Fruit fly (Drosophila melanogaster) whole organism, embryonic: Measurements from ENCODE around the gene Eig71Ed.
A peak's percentile ranks its signal among the peaks of the same experiment; 100 is the strongest.

Source experiments
- Aef1 ChIP-seq: fragments of 200-800 bp; sonication (Bioruptor generic); IDR thresholded peaks from 3 replicates; pipeline ENCODE4 v1.3.6; 2022; ENCODE audit warnings: missing biosample characterization, missing genetic modification characterization
- Bdp1 ChIP-seq: fragments of 200-800 bp; sonication (Bioruptor generic); optimal IDR thresholded peaks from 3 replicates; lab custom pipeline; 2016; ENCODE audit warnings: missing biosample characterization, missing genetic modification characterization
- CG10274 ChIP-seq: fragments of 200-800 bp; sonication (Bioruptor generic); optimal IDR thresholded peaks from 3 replicates; lab custom pipeline; 2017; ENCODE audit warnings: missing biosample characterization, mild to moderate bottlenecking, missing genetic modification characterization
- CG10462 ChIP-seq: fragments of 200-800 bp; sonication (Bioruptor generic); optimal IDR thresholded peaks from 2 replicates; lab custom pipeline; 2016; ENCODE audit warnings: missing biosample characterization, missing genetic modification characterization
- CG11398 ChIP-seq: fragments of 200-800 bp; sonication (Bioruptor generic); optimal IDR thresholded peaks from 2 replicates; lab custom pipeline; 2016; ENCODE audit warnings: missing biosample characterization, missing genetic modification characterization
- CG12769 ChIP-seq: fragments of 200-800 bp; sonication (Bioruptor generic); optimal IDR thresholded peaks from 2 replicates; lab custom pipeline; 2019; ENCODE audit warnings: missing biosample characterization, mild to moderate bottlenecking, missing genetic modification characterization, moderate library complexity
- CG13287 ChIP-seq: fragments of 200-800 bp; sonication (Bioruptor generic); IDR thresholded peaks from 2 replicates; pipeline ENCODE4 v1.3.6; 2022; ENCODE audit warnings: missing biosample characterization, missing genetic modification characterization; ENCODE audit not compliant: partially characterized antibody
- CG13624 ChIP-seq: fragments of 200-800 bp; sonication (Bioruptor generic); optimal IDR thresholded peaks from 2 replicates; lab custom pipeline; 2016; ENCODE audit warnings: missing biosample characterization, missing genetic modification characterization
- CG13894 ChIP-seq: fragments of 200-800 bp; sonication (Bioruptor generic); optimal IDR thresholded peaks from 3 replicates; lab custom pipeline; 2018; ENCODE audit warnings: missing biosample characterization, mild to moderate bottlenecking, missing genetic modification characterization, moderate library complexity
- CG14441 ChIP-seq: fragments of 200-800 bp; sonication (Bioruptor generic); IDR thresholded peaks from 2 replicates; pipeline ENCODE4 v1.3.6; 2022; ENCODE audit warnings: missing biosample characterization, missing genetic modification characterization
- CG17829 ChIP-seq: fragments of 200-800 bp; optimal IDR thresholded peaks from 2 replicates; lab custom pipeline; 2019; ENCODE audit warnings: missing biosample characterization, mild to moderate bottlenecking, missing genetic modification characterization, moderate library complexity
- CG17912 ChIP-seq: fragments of 200-800 bp; sonication (Bioruptor generic); optimal IDR thresholded peaks from 2 replicates; lab custom pipeline; 2018; ENCODE audit warnings: missing biosample characterization, mild to moderate bottlenecking, missing genetic modification characterization
- CG1832 ChIP-seq: fragments of 200-800 bp; sonication (Bioruptor generic); optimal IDR thresholded peaks from 2 replicates; lab custom pipeline; 2017; ENCODE audit warnings: missing biosample characterization, mild to moderate bottlenecking, missing genetic modification characterization, inconsistent platforms
- CG18619 ChIP-seq: fragments of 200-800 bp; sonication (Bioruptor generic); optimal IDR thresholded peaks from 3 replicates; lab custom pipeline; 2017; ENCODE audit warnings: missing biosample characterization, mild to moderate bottlenecking, missing genetic modification characterization
- CG2120 ChIP-seq: fragments of 200-800 bp; sonication (Bioruptor generic); optimal IDR thresholded peaks from 3 replicates; lab custom pipeline; 2016; ENCODE audit warnings: missing biosample characterization, missing genetic modification characterization
- CG2889 ChIP-seq: fragments of 200-800 bp; sonication (Bioruptor generic); IDR thresholded peaks from 3 replicates; pipeline ENCODE4 v1.3.6; 2022; ENCODE audit warnings: missing biosample characterization, missing genetic modification characterization
- CG4617 ChIP-seq: fragments of 200-800 bp; sonication (Bioruptor generic); optimal IDR thresholded peaks from 3 replicates; lab custom pipeline; 2016; ENCODE audit warnings: missing biosample characterization, missing genetic modification characterization, borderline replicate concordance
- CG6175 ChIP-seq: fragments of 200-800 bp; sonication (Bioruptor generic); IDR thresholded peaks from 3 replicates; pipeline ENCODE4 v1.3.6; 2022; ENCODE audit warnings: missing biosample characterization, missing genetic modification characterization
- CG6683 ChIP-seq: fragments of 200-800 bp; sonication (Bioruptor generic); optimal IDR thresholded peaks from 2 replicates; lab custom pipeline; 2017; ENCODE audit warnings: missing biosample characterization, mild to moderate bottlenecking, missing genetic modification characterization, missing genetic modification reagents
- CG7357 ChIP-seq: fragments of 200-800 bp; sonication (Bioruptor generic); IDR thresholded peaks from 3 replicates; pipeline ENCODE4 v1.3.6; 2022; ENCODE audit warnings: missing biosample characterization, missing genetic modification characterization
- CkIIα-i1 ChIP-seq: fragments of 200-800 bp; sonication (Bioruptor generic); IDR thresholded peaks from 2 replicates; pipeline ENCODE4 v1.3.6; 2022; ENCODE audit warnings: missing biosample characterization, missing genetic modification characterization
- D19A ChIP-seq: fragments of 200-800 bp; optimal IDR thresholded peaks from 3 replicates; lab custom pipeline; 2019; ENCODE audit warnings: missing biosample characterization, mild to moderate bottlenecking, missing genetic modification characterization, moderate library complexity
- Dek ChIP-seq: fragments of 200-800 bp; sonication (Bioruptor generic); optimal IDR thresholded peaks from 3 replicates; lab custom pipeline; 2019; ENCODE audit warnings: missing biosample characterization, mild to moderate bottlenecking, missing genetic modification characterization, moderate library complexity
- Ets97D ChIP-seq: fragments of 200-800 bp; sonication (Bioruptor generic); optimal IDR thresholded peaks from 3 replicates; lab custom pipeline; 2016; ENCODE audit warnings: missing biosample characterization, missing genetic modification characterization
- HmgZ ChIP-seq: fragments of 200-800 bp; sonication (Bioruptor generic); optimal IDR thresholded peaks from 2 replicates; lab custom pipeline; 2018; ENCODE audit warnings: missing biosample characterization, mild to moderate bottlenecking, missing genetic modification characterization
- Lpt ChIP-seq: fragments of >200 bp; optimal IDR thresholded peaks from 2 replicates; lab custom pipeline; 2018; ENCODE audit warnings: missing biosample characterization, missing genetic modification characterization
- Nf-YA ChIP-seq: fragments of 200-800 bp; sonication (Bioruptor generic); IDR thresholded peaks from 2 replicates; pipeline ENCODE4 v1.3.6; 2022; ENCODE audit warnings: missing biosample characterization, missing genetic modification characterization
- cad ChIP-seq: fragments of >200 bp; optimal IDR thresholded peaks from 2 replicates; lab custom pipeline; 2017; ENCODE audit warnings: missing biosample characterization, missing genetic modification characterization
- cato ChIP-seq: fragments of 200-800 bp; sonication (Bioruptor generic); optimal IDR thresholded peaks from 2 replicates; lab custom pipeline; 2016; ENCODE audit warnings: missing biosample characterization, missing genetic modification characterization, borderline replicate concordance
- chinmo ChIP-seq: fragments of 200-800 bp; sonication (Bioruptor generic); IDR thresholded peaks from 4 replicates; pipeline ENCODE4 v1.3.6; 2022; ENCODE audit warnings: missing biosample characterization, missing genetic modification characterization; ENCODE audit not compliant: partially characterized antibody
- croc ChIP-seq: fragments of 200-800 bp; sonication (Bioruptor generic); conservative IDR thresholded peaks from 3 replicates; pipeline ENCODE4 v1.3.6; 2022; ENCODE audit warnings: missing biosample characterization, missing genetic modification characterization
- da ChIP-seq: fragments of 200-800 bp; sonication (Bioruptor generic); optimal IDR thresholded peaks from 2 replicates; lab custom pipeline; 2016; ENCODE audit warnings: missing biosample characterization, missing genetic modification characterization
- danr ChIP-seq: fragments of 200-800 bp; sonication (Bioruptor generic); IDR thresholded peaks from 2 replicates; pipeline ENCODE4 v1.3.6; 2022; ENCODE audit warnings: missing biosample characterization, missing genetic modification characterization
- exex ChIP-seq: fragments of 200-800 bp; sonication (Bioruptor generic); optimal IDR thresholded peaks from 4 replicates; lab custom pipeline; 2018; ENCODE audit warnings: missing biosample characterization, mild to moderate bottlenecking, missing genetic modification characterization, moderate library complexity
- gfzf ChIP-seq: fragments of 200-800 bp; sonication (Bioruptor generic); optimal IDR thresholded peaks from 2 replicates; lab custom pipeline; 2016; ENCODE audit warnings: missing biosample characterization, mild to moderate bottlenecking, missing genetic modification characterization, moderate library complexity
- h ChIP-seq: fragments of >200 bp; optimal IDR thresholded peaks from 2 replicates; lab custom pipeline; 2017
- hbn ChIP-seq: fragments of 200-800 bp; sonication (Bioruptor generic); IDR thresholded peaks from 2 replicates; pipeline ENCODE4 v1.3.6; 2022; ENCODE audit warnings: missing biosample characterization, missing genetic modification characterization; ENCODE audit not compliant: partially characterized antibody
- hkb ChIP-seq, 2 experiments: fragments of 200-800 bp in 1 of 2; fragments of >200 bp in 1 of 2; sonication (Bioruptor generic) in 1 of 2; IDR thresholded peaks in 1 of 2; optimal IDR thresholded peaks in 1 of 2; 2 replicates each; pipeline versions ENCODE4 v1.3.6 to Lab custom; 2017 to 2022; ENCODE audit warnings: missing biosample characterization in 1 of 2, missing genetic modification characterization in 1 of 2
- jigr1 ChIP-seq: fragments of 200-800 bp; sonication (Bioruptor generic); IDR thresholded peaks from 3 replicates; pipeline ENCODE4 v1.3.6; 2022; ENCODE audit warnings: missing biosample characterization, missing genetic modification characterization
- lbe ChIP-seq: fragments of 200-800 bp; sonication (Bioruptor generic); optimal IDR thresholded peaks from 2 replicates; lab custom pipeline; 2016; ENCODE audit warnings: missing biosample characterization, mild to moderate bottlenecking, missing genetic modification characterization
- lov ChIP-seq, 2 experiments: fragments of 200-800 bp in 1 of 2; fragments of >200 bp in 1 of 2; sonication (Bioruptor generic) in 1 of 2; IDR thresholded peaks in 1 of 2; optimal IDR thresholded peaks in 1 of 2; 2 replicates in 1 of 2; 3 replicates in 1 of 2; pipeline versions ENCODE4 v1.3.6 to Lab custom; 2017 to 2022; ENCODE audit warnings: missing biosample characterization in 1 of 2, missing genetic modification characterization in 1 of 2
- pb ChIP-seq: fragments of 200-800 bp; sonication (Bioruptor generic); optimal IDR thresholded peaks from 3 replicates; lab custom pipeline; 2016; ENCODE audit warnings: missing biosample characterization, missing genetic modification characterization
- phol ChIP-seq: fragments of 200-800 bp; sonication (Bioruptor generic); optimal IDR thresholded peaks from 3 replicates; lab custom pipeline; 2018; ENCODE audit warnings: missing biosample characterization, mild to moderate bottlenecking, missing genetic modification characterization, moderate library complexity
- psq ChIP-seq: fragments of 200-800 bp; sonication (Bioruptor generic); optimal IDR thresholded peaks from 2 replicates; lab custom pipeline; 2017; ENCODE audit warnings: missing biosample characterization, missing genetic modification characterization
- schlank ChIP-seq: fragments of 200-800 bp; sonication (Bioruptor generic); optimal IDR thresholded peaks from 2 replicates; lab custom pipeline; 2018; ENCODE audit warnings: missing biosample characterization, mild to moderate bottlenecking, missing genetic modification characterization
- sens ChIP-seq: fragments of 200-800 bp; sonication (Bioruptor generic); peaks from one replicate; lab custom pipeline; 2016; ENCODE audit warnings: missing biosample characterization, missing genetic modification characterization
- trem ChIP-seq: fragments of 200-800 bp; optimal IDR thresholded peaks from 3 replicates; lab custom pipeline; 2019; ENCODE audit warnings: missing biosample characterization, mild to moderate bottlenecking, missing genetic modification characterization, moderate library complexity
- unc-4 ChIP-seq: fragments of 200-800 bp; sonication (Bioruptor generic); IDR thresholded peaks from 2 replicates; pipeline ENCODE4 v1.3.6; 2022; ENCODE audit warnings: missing biosample characterization, missing genetic modification characterization; ENCODE audit not compliant: partially characterized antibody
- vvl ChIP-seq: fragments of 200-800 bp; sonication (Bioruptor generic); IDR thresholded peaks from 2 replicates; pipeline ENCODE4 v1.3.6; 2022; ENCODE audit warnings: missing biosample characterization, missing genetic modification characterization
- wdn ChIP-seq: fragments of 200-800 bp; sonication (Bioruptor generic); IDR thresholded peaks from 2 replicates; pipeline ENCODE4 v1.3.6; 2022; ENCODE audit warnings: missing biosample characterization, missing genetic modification characterization
- zen2 ChIP-seq: fragments of 200-800 bp; sonication (Bioruptor generic); IDR thresholded peaks from 3 replicates; pipeline ENCODE4 v1.3.6; 2022; ENCODE audit warnings: missing biosample characterization, missing genetic modification characterization; ENCODE audit not compliant: partially characterized antibody

Gene Eig71Ed

DNA sequence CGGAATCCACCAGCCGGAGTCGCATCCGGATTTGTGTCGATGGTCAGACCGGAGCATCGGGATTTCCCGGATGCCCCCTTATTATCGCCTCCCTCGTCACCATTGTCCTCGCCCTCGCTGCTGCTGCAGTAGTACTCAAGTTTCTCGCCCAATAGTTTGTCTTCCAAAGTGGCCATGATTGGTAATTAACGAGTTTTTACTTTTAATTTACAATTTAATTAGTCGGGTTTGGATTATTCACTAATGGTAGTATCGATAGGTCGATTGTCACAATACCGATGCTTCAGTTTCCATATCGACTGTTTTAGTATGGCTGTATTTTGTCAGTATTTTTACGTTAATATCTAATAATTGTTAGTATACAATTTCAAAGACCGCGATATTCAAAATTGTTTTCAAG is 42.2 kb upstream of the Eig71Ed start, which contains the start of gene CG7650 (continued):
- TF ChIP-seq croc (no peak), lov (optimal IDR thresholded peaks at IDR 0.05; lab: Kevin White, UChicago) (no peak), lov (GFP tag; IDR thresholded peaks at IDR 0.05; lab: Robert Waterston, UW) (no peak), lbe (peak; percentile 6), CG18619 (GFP tag; lab: Kevin White, UChicago) (no peak), pb (GFP tag; lab: Kevin White, UChicago) (no peak), wdn (no peak), Bdp1 (GFP tag; lab: Kevin White, UChicago) (no peak), exex (peak; percentile 68), gfzf (GFP tag; lab: Kevin White, UChicago) (peak; percentile 66), CG14441 (no peak), cato (GFP tag; lab: Kevin White, UChicago) (no peak), Dek (no peak), Aef1 (GFP tag; lab: Robert Waterston, UW) (no peak), HmgZ (peak; percentile 37), CG11398 (no peak), Lpt (GFP tag; lab: Kevin White, UChicago) (no peak), chinmo (GFP tag; lab: Robert Waterston, UW) (peak; percentile 87; the same call in 2 of the 4 replicates), CG13287 (peak; percentile 97), CG17912 (GFP tag; lab: Kevin White, UChicago) (no peak), da (no peak), D19A (no peak), jigr1 (GFP tag; lab: Robert Waterston, UW) (no peak), unc-4 (peak; percentile 94), phol (tag; lab: Kevin White, UChicago) (peak; percentile 9), CG4617 (peak; percentile 91), schlank (no peak), vvl (GFP tag; lab: Robert Waterston, UW) (peak; percentile 29; the same call in 1 of the 2 replicates), hbn (GFP tag; lab: Robert Waterston, UW) (peak; percentile 97), sens (GFP tag; lab: Kevin White, UChicago) (peak; percentile 66), CG1832 (no peak), CG7357 (no peak), h (lab: Kevin White, UChicago) (no peak), danr (GFP tag; lab: Robert Waterston, UW) (no peak), zen2 (GFP tag; lab: Robert Waterston, UW) (peak; percentile 93), CG13894 (no peak), CG10274 (GFP tag; lab: Kevin White, UChicago) (no peak), cad (no peak), CG2889 (no peak), CG10462 (GFP tag; lab: Kevin White, UChicago) (no peak), CG17829 (tag; lab: Kevin White, UChicago) (peak; percentile 34), hkb (optimal IDR thresholded peaks at IDR 0.05; lab: Kevin White, UChicago) (no peak), hkb (GFP tag; IDR thresholded peaks at IDR 0.05; lab: Robert Waterston, UW) (no peak), CG6175 (GFP tag; lab: Robert Waterston, UW) (no peak), Nf-YA (GFP tag; lab: Robert Waterston, UW) (no peak), CG6683 (GFP tag; lab: Kevin White, UChicago) (no peak), CkIIα-i1 (GFP tag; lab: Robert Waterston, UW) (no peak), CG2120 (no peak), CG13624 (GFP tag; lab: Kevin White, UChicago) (no peak), trem (peak; percentile 54), CG12769 (tag; lab: Kevin White, UChicago) (no peak), psq (no peak), Ets97D (GFP tag; lab: Kevin White, UChicago) (peak; percentile 12)
